Fruit fly (Drosophila melanogaster) whole organism, wandering third instar larva: ENCODE measurements around the gene CG42586.
"Not testable (repeated sequence)": the region's sequence is repeated elsewhere in the genome, so short reads cannot be mapped to it uniquely, and the experiment has no call there.

Source experiments
- Abd-B ChIP-seq: fragments of >200 bp; optimal IDR thresholded peaks from 2 replicates; lab custom pipeline; 2017; ENCODE audit warnings: missing biosample characterization, missing genetic modification characterization
- CG32264 ChIP-seq: fragments of 200-800 bp; sonication (Bioruptor generic); optimal IDR thresholded peaks from 2 replicates; lab custom pipeline; 2016; ENCODE audit warnings: missing biosample characterization, missing genetic modification characterization
- CG9705 ChIP-seq: fragments of 200-800 bp; sonication (Bioruptor generic); optimal IDR thresholded peaks from 2 replicates; lab custom pipeline; 2018; ENCODE audit warnings: missing biosample characterization, mild to moderate bottlenecking, missing genetic modification characterization
- CrebA ChIP-seq: fragments of 200-800 bp; sonication (Bioruptor generic); optimal IDR thresholded peaks from 2 replicates; lab custom pipeline; 2016; ENCODE audit warnings: missing biosample characterization, mild to moderate bottlenecking, missing genetic modification characterization, borderline replicate concordance
- Dfd ChIP-seq: fragments of >200 bp; optimal IDR thresholded peaks from 2 replicates; lab custom pipeline; 2017; ENCODE audit warnings: missing biosample characterization, missing genetic modification characterization
- Dif ChIP-seq: fragments of 200-275, 200-300 bp; sonication (Bioruptor generic); optimal IDR thresholded peaks from 2 replicates; lab custom pipeline; 2018; ENCODE audit warnings: missing biosample characterization, missing genetic modification characterization; ENCODE audit not compliant: partially characterized antibody
- GATAd ChIP-seq: sonication (Bioruptor generic); optimal IDR thresholded peaks from 2 replicates; lab custom pipeline; 2016; ENCODE audit warnings: missing biosample characterization, missing genetic modification characterization
- Hnf4 ChIP-seq: fragments of 200-800 bp; sonication (Bioruptor generic); optimal IDR thresholded peaks from 2 replicates; lab custom pipeline; 2016; ENCODE audit warnings: missing biosample characterization, mild to moderate bottlenecking, missing genetic modification characterization
- Hr83 ChIP-seq: fragments of 200-300 bp; sonication (Bioruptor generic); optimal IDR thresholded peaks from 2 replicates; lab custom pipeline; 2016; ENCODE audit warnings: missing biosample characterization, mild to moderate bottlenecking, missing genetic modification characterization, moderate library complexity; ENCODE audit not compliant: poor library complexity, severe bottlenecking
- Jra ChIP-seq: sonication (Bioruptor generic); optimal IDR thresholded peaks from 2 replicates; lab custom pipeline; 2016; ENCODE audit warnings: missing biosample characterization, missing genetic modification characterization
- Mio ChIP-seq: sonication (Bioruptor generic); optimal IDR thresholded peaks from 2 replicates; lab custom pipeline; 2016; ENCODE audit warnings: missing biosample characterization, missing genetic modification characterization
- Myc ChIP-seq: fragments of >200 bp; optimal IDR thresholded peaks from 2 replicates; lab custom pipeline; 2017
- N ChIP-seq: fragments of >200 bp; optimal IDR thresholded peaks from 2 replicates; lab custom pipeline; 2018; ENCODE audit warnings: missing biosample characterization, missing external identifiers, missing genetic modification characterization
- OdsH ChIP-seq: fragments of 200-800 bp; sonication (Bioruptor generic); optimal IDR thresholded peaks from 2 replicates; lab custom pipeline; 2016; ENCODE audit warnings: missing biosample characterization, mild to moderate bottlenecking, missing genetic modification characterization
- Sp1 ChIP-seq: fragments of 200-800 bp; sonication (Bioruptor generic); optimal IDR thresholded peaks from 3 replicates; lab custom pipeline; 2019; ENCODE audit warnings: missing biosample characterization, mild to moderate bottlenecking, missing genetic modification characterization, moderate library complexity
- Vsx2 ChIP-seq: fragments of 200-300, 225-300 bp; sonication (Bioruptor generic); optimal IDR thresholded peaks from 2 replicates; lab custom pipeline; 2018; ENCODE audit warnings: missing biosample characterization, missing genetic modification characterization; ENCODE audit not compliant: partially characterized antibody
- brk ChIP-seq: fragments of 200-800 bp; sonication (Bioruptor generic); optimal IDR thresholded peaks from 2 replicates; lab custom pipeline; 2016; ENCODE audit warnings: missing biosample characterization, mild to moderate bottlenecking, missing genetic modification characterization
- dl ChIP-seq, 2 experiments: fragments of 175-275, 200-275 bp in 1 of 2; fragments of 200-275 bp in 1 of 2; sonication (Bioruptor generic); optimal IDR thresholded peaks; lab custom pipeline; 2018; ENCODE audit warnings: mild to moderate bottlenecking in 2 of 2, missing biosample characterization in 2 of 2, missing genetic modification characterization in 2 of 2, moderate library complexity in 2 of 2; ENCODE audit not compliant: partially characterized antibody in 2 of 2, insufficient read depth in 1 of 2
- foxo ChIP-seq, 2 experiments: fragments of 200-800 bp; sonication (Bioruptor generic); optimal IDR thresholded peaks; 2 replicates in 1 of 2; 3 replicates in 1 of 2; lab custom pipeline; 2016 to 2017; ENCODE audit warnings: missing biosample characterization in 2 of 2, missing genetic modification characterization in 2 of 2
- fru ChIP-seq: fragments of 200-800 bp; sonication (Bioruptor generic); optimal IDR thresholded peaks from 3 replicates; lab custom pipeline; 2016; ENCODE audit warnings: missing biosample characterization, mild to moderate bottlenecking, missing genetic modification characterization
- h ChIP-seq: fragments of 200-800 bp; sonication (Bioruptor generic); optimal IDR thresholded peaks from 3 replicates; lab custom pipeline; 2016; ENCODE audit warnings: missing biosample characterization, mild to moderate bottlenecking, missing genetic modification characterization
- jim ChIP-seq: fragments of 175-275, 200-325 bp; sonication (Bioruptor generic); optimal IDR thresholded peaks from 2 replicates; lab custom pipeline; 2016; ENCODE audit warnings: missing biosample characterization, mild to moderate bottlenecking, missing genetic modification characterization
- sage ChIP-seq: fragments of 200-800 bp; sonication (Bioruptor generic); optimal IDR thresholded peaks from 2 replicates; lab custom pipeline; 2016; ENCODE audit warnings: missing biosample characterization, mild to moderate bottlenecking, missing genetic modification characterization
- tai ChIP-seq: sonication (Bioruptor generic); optimal IDR thresholded peaks from 2 replicates; lab custom pipeline; 2016; ENCODE audit warnings: missing biosample characterization, missing genetic modification characterization

The CG42586 gene

dm6 chr2L:14744121-14744520, 2.5 kb upstream of the CG42586 start, which contains the start of gene CG42681:
Gene CG42681 (plus strand): TSS chr2L:14744421.
- TF ChIP-seq jim (GFP tag; lab: Kevin White, UChicago) (no peak), brk (GFP tag; lab: Kevin White, UChicago) (no peak), Dfd (GFP tag; lab: Kevin White, UChicago) (no peak), h (GFP tag; lab: Kevin White, UChicago) (no peak), Mio (GFP tag; lab: Kevin White, UChicago) (no peak), GATAd (no peak), sage (GFP tag; lab: Kevin White, UChicago) (no peak), dl (GFP tag; optimal IDR thresholded peaks at IDR 0.05; lab: Kevin White, UChicago; ENCODE audit: insufficient read depth in 1 of 2, partially characterized antibody in 2 of 2) (no peak), OdsH (GFP tag; lab: Kevin White, UChicago) (no peak), N (no peak), Abd-B (no peak), Hnf4 (GFP tag; lab: Kevin White, UChicago) (no peak), Jra (GFP tag; lab: Kevin White, UChicago) (no peak), Vsx2 (GFP tag; lab: Kevin White, UChicago) (no peak), CrebA (no peak), tai (GFP tag; lab: Kevin White, UChicago) (no peak), fru (GFP tag; lab: Kevin White, UChicago) (no peak)

dm6 chr2L:14743337-14743736, 1.7 kb upstream of the CG42586 start:
- TF ChIP-seq Mio (GFP tag; lab: Kevin White, UChicago) (no peak), Sp1 (no peak), Hr83 (peak; percentile 56), CG32264 (GFP tag; lab: Kevin White, UChicago) (no peak), jim (GFP tag; lab: Kevin White, UChicago) (no peak), Vsx2 (GFP tag; lab: Kevin White, UChicago) (no peak), Abd-B (no peak), N (no peak)

- not testable (repeated sequence) for TF ChIP-seq Dfd (GFP tag; lab: Kevin White, UChicago); sage (GFP tag; lab: Kevin White, UChicago); dl (GFP tag; optimal IDR thresholded peaks at IDR 0.05; lab: Kevin White, UChicago; ENCODE audit: insufficient read depth in 1 of 2, partially characterized antibody in 2 of 2)
- TF ChIP-seq, all 38 proteins: peak for 0; not testable (repeated sequence) for 38
These were observed 1.3 kb upstream of the CG42586 start, which contains the start of gene CG34166 for dm6 chr2L:14742893-14743292. Gene CG34166 (plus strand): TSS chr2L:14743193.

dm6 chr2L:14739614-14740013, 2.0 kb downstream of the CG42586 start, which contains the start of gene CG42585:
Gene CG42585 (plus strand): TSS chr2L:14739914.
- TF ChIP-seq Hr83; N; Myc (lab: Kevin White, UChicago): not testable (repeated sequence)

DNA sequence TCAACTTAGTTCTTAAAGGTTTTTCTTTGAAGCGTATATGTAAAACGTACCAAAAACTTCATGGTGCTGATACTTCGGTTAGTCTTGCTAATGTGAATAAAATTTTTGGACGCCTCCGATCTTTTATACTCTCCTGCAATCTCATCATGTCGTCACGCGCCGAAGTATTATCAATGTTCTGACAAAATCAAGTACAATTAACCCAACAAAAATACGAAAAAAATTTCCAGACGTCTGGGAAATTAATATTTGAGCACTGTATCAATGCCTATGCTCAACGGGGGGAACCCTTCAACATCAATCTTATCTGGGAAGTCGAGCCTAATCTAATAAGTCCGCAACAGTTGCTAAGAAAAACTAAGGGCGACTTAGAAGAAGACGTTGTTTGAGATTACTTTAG, 4.0 kb downstream of the CG42586 start, which contains the start of gene CG31775:
Gene CG31775, minus strand, starts transcription at position 101 of the 400 bp plus-strand sequence.
- TF ChIP-seq dl (GFP tag; optimal IDR thresholded peaks at IDR 0.05; lab: Kevin White, UChicago; ENCODE audit: insufficient read depth in 1 of 2, partially characterized antibody in 2 of 2); GATAd; Jra (GFP tag; lab: Kevin White, UChicago): not testable (repeated sequence)

DNA sequence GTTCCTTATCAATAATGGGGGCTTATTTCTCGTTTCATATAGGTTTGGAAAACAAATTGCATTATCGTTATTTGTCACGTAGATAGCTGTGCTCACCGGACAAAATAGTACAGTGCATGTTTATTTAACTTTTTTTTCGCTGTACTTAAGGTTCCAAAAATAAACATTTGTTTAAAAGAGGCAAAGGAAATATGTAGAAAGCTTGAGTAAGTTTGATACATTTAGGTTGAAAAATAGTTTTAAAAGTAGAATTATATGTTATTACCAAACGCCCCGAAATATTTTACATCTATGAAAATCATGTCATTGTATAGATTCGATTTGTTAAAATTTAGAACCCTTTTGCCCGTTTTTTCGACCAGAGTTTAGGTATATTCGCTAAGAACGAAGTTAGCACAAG, 6.1 kb downstream of the CG42586 start, which contains the start of gene CG31835:
Gene CG31835, plus strand, starts transcription at position 301 of the 400 bp plus-strand sequence.
- TF ChIP-seq Vsx2 (GFP tag; lab: Kevin White, UChicago); foxo (GFP tag; optimal IDR thresholded peaks at IDR 0.05; lab: Kevin White, UChicago); CG9705: not testable (repeated sequence)

DNA sequence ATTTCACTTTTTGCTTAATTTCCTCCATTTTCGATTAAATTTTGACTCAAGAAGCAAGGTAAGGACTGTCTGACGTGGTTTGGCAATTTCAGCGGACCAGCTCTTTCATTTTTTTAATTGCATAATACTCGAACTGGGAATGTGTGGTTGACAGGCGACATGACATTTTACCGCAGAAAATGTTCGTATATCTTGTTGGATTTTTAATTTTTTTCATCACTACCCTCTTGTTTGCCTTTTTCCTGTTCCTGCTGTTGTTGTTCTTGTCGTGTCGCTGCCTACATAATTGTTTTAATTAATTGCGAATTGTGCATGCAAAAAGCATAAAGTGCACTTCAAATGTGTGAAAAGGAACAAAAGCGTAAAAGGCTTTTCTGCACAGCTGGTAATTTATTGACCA, 11.6 kb downstream of the CG42586 start, which contains the start of gene CG42685:
Gene CG42685, minus strand, starts transcription at position 101 of the 400 bp plus-strand sequence.
- TF ChIP-seq Dif (GFP tag; lab: Kevin White, UChicago) (no peak), Hnf4 (GFP tag; lab: Kevin White, UChicago) (no peak), brk (GFP tag; lab: Kevin White, UChicago) (no peak)
